Fruit fly (Drosophila melanogaster) whole organism, prepupa: ENCODE results near the gene CG4607.

Source experiments
- CG10631 ChIP-seq: fragments of 200-800 bp; sonication (Bioruptor generic); optimal IDR thresholded peaks from 2 replicates; lab custom pipeline; 2016; ENCODE audit warnings: missing biosample characterization, missing genetic modification characterization
- CG11294 ChIP-seq: fragments of 200-800 bp; sonication (Bioruptor generic); IDR thresholded peaks from 2 replicates; pipeline ENCODE4 v1.3.6; 2022; ENCODE audit warnings: missing biosample characterization, missing genetic modification characterization
- CG16779 ChIP-seq: fragments of 200-800 bp; sonication (Bioruptor generic); optimal IDR thresholded peaks from 3 replicates; lab custom pipeline; 2017; ENCODE audit warnings: missing biosample characterization, mild to moderate bottlenecking, missing genetic modification characterization
- CG3032 ChIP-seq: fragments of 200-800 bp; optimal IDR thresholded peaks from 2 replicates; lab custom pipeline; 2019; ENCODE audit warnings: missing biosample characterization, mild to moderate bottlenecking, missing genetic modification characterization, moderate library complexity
- CG31627 ChIP-seq: fragments of 200-800 bp; sonication (Bioruptor generic); optimal IDR thresholded peaks from 3 replicates; lab custom pipeline; 2016; ENCODE audit warnings: missing biosample characterization, missing genetic modification characterization
- CG34406 ChIP-seq: fragments of 200-800 bp; sonication (Bioruptor generic); optimal IDR thresholded peaks from 3 replicates; lab custom pipeline; 2016; ENCODE audit warnings: missing biosample characterization, missing genetic modification characterization
- CG3919 ChIP-seq: fragments of 200-800 bp; sonication (Bioruptor generic); optimal IDR thresholded peaks from 3 replicates; lab custom pipeline; 2016; ENCODE audit warnings: missing biosample characterization, missing genetic modification characterization
- CG4318 ChIP-seq: fragments of 200-800 bp; sonication (Bioruptor generic); optimal IDR thresholded peaks from 3 replicates; lab custom pipeline; 2017; ENCODE audit warnings: missing biosample characterization, mild to moderate bottlenecking, missing genetic modification characterization
- CG6792 ChIP-seq: fragments of 200-800 bp; sonication (Bioruptor generic); optimal IDR thresholded peaks from 3 replicates; lab custom pipeline; 2016; ENCODE audit warnings: missing biosample characterization, missing genetic modification characterization
- CG6808 ChIP-seq: fragments of 200-800 bp; sonication (Bioruptor generic); optimal IDR thresholded peaks from 3 replicates; lab custom pipeline; 2017; ENCODE audit warnings: missing biosample characterization, missing genetic modification characterization, mild to moderate bottlenecking, moderate library complexity, missing genetic modification reagents
- CG8319 ChIP-seq: fragments of 200-800 bp; sonication (Bioruptor generic); optimal IDR thresholded peaks from 3 replicates; lab custom pipeline; 2016; ENCODE audit warnings: missing biosample characterization, missing genetic modification characterization
- CG8632 ChIP-seq: fragments of 200-800 bp; sonication (Bioruptor generic); optimal IDR thresholded peaks from 3 replicates; lab custom pipeline; 2016; ENCODE audit warnings: missing biosample characterization, missing genetic modification characterization
- Eip78C ChIP-seq: fragments of 200-800 bp; sonication (Bioruptor generic); peaks from one replicate; lab custom pipeline; 2016; ENCODE audit warnings: missing biosample characterization, missing genetic modification characterization
- Eip93F ChIP-seq: fragments of 200-800 bp; sonication (Bioruptor generic); optimal IDR thresholded peaks from 2 replicates; lab custom pipeline; 2016; ENCODE audit warnings: missing biosample characterization, mild to moderate bottlenecking, missing genetic modification characterization
- Ets21C ChIP-seq: fragments of 200-800 bp; sonication (Bioruptor generic); optimal IDR thresholded peaks from 3 replicates; lab custom pipeline; 2016; ENCODE audit warnings: missing biosample characterization, missing genetic modification characterization
- Ets96B ChIP-seq: fragments of 200-800 bp; optimal IDR thresholded peaks from 2 replicates; lab custom pipeline; 2019; ENCODE audit warnings: missing biosample characterization, mild to moderate bottlenecking, missing genetic modification characterization, moderate library complexity
- Gug ChIP-seq: fragments of 200-800 bp; sonication (Bioruptor generic); IDR thresholded peaks from 2 replicates; pipeline ENCODE4 v1.3.6; 2022; ENCODE audit warnings: missing biosample characterization, missing genetic modification characterization
- Hr38 ChIP-seq: sonication (Bioruptor generic); optimal IDR thresholded peaks from 2 replicates; lab custom pipeline; 2016; ENCODE audit warnings: missing biosample characterization, missing genetic modification characterization
- Hr39 ChIP-seq: fragments of 200-800 bp; sonication (Bioruptor generic); optimal IDR thresholded peaks from 2 replicates; lab custom pipeline; 2016; ENCODE audit warnings: missing biosample characterization, missing genetic modification characterization
- Hr4 ChIP-seq: fragments of 200-800 bp; sonication (Bioruptor generic); optimal IDR thresholded peaks from 3 replicates; lab custom pipeline; 2016; ENCODE audit warnings: missing biosample characterization, missing genetic modification characterization
- Lpt ChIP-seq: fragments of 200-800 bp; sonication (Bioruptor generic); optimal IDR thresholded peaks from 3 replicates; lab custom pipeline; 2016; ENCODE audit warnings: missing biosample characterization, missing genetic modification characterization
- Met ChIP-seq: fragments of 200-800 bp; sonication (Bioruptor generic); optimal IDR thresholded peaks from 3 replicates; lab custom pipeline; 2016; ENCODE audit warnings: missing biosample characterization, missing genetic modification characterization
- Smox ChIP-seq: fragments of 200-800 bp; sonication (Bioruptor generic); optimal IDR thresholded peaks from 3 replicates; lab custom pipeline; 2016; ENCODE audit warnings: missing biosample characterization, missing genetic modification characterization
- Sox14 ChIP-seq: fragments of 200-800 bp; sonication (Bioruptor generic); optimal IDR thresholded peaks from 3 replicates; lab custom pipeline; 2016; ENCODE audit warnings: missing biosample characterization, missing genetic modification characterization
- Sox15 ChIP-seq: fragments of 200-800 bp; sonication (Bioruptor generic); optimal IDR thresholded peaks from 3 replicates; lab custom pipeline; 2016; ENCODE audit warnings: missing biosample characterization, missing genetic modification characterization
- acj6 ChIP-seq: fragments of 200-800 bp; sonication (Bioruptor generic); optimal IDR thresholded peaks from 3 replicates; lab custom pipeline; 2016; ENCODE audit warnings: missing biosample characterization, missing genetic modification characterization
- cyc ChIP-seq: fragments of 200-800 bp; sonication (Bioruptor generic); optimal IDR thresholded peaks from 3 replicates; lab custom pipeline; 2016; ENCODE audit warnings: missing biosample characterization, missing genetic modification characterization
- dac ChIP-seq: fragments of 200-800 bp; sonication (Bioruptor generic); optimal IDR thresholded peaks from 2 replicates; lab custom pipeline; 2017; ENCODE audit warnings: missing biosample characterization, mild to moderate bottlenecking, missing genetic modification characterization
- dsx ChIP-seq: fragments of 200-800 bp; optimal IDR thresholded peaks from 3 replicates; lab custom pipeline; 2019; ENCODE audit warnings: missing biosample characterization, mild to moderate bottlenecking, missing genetic modification characterization, moderate library complexity; ENCODE audit not compliant: poor library complexity, severe bottlenecking
- eg ChIP-seq: fragments of 200-800 bp; sonication (Bioruptor generic); IDR thresholded peaks from 3 replicates; pipeline ENCODE4 v1.3.6; 2022; ENCODE audit warnings: missing biosample characterization, missing genetic modification characterization
- esn ChIP-seq: fragments of 200-800 bp; sonication (Bioruptor generic); optimal IDR thresholded peaks from 2 replicates; lab custom pipeline; 2016; ENCODE audit warnings: missing biosample characterization, mild to moderate bottlenecking, missing genetic modification characterization, moderate library complexity
- fkh ChIP-seq: fragments of 200-800 bp; sonication (Bioruptor generic); optimal IDR thresholded peaks from 3 replicates; lab custom pipeline; 2017; ENCODE audit warnings: missing biosample characterization, mild to moderate bottlenecking, missing genetic modification characterization, moderate library complexity
- lz ChIP-seq: fragments of 200-800 bp; sonication (Bioruptor generic); optimal IDR thresholded peaks from 3 replicates; lab custom pipeline; 2016; ENCODE audit warnings: missing biosample characterization, missing genetic modification characterization
- pdm3 ChIP-seq: fragments of 200-800 bp; sonication (Bioruptor generic); optimal IDR thresholded peaks from 3 replicates; lab custom pipeline; 2016; ENCODE audit warnings: missing biosample characterization, missing genetic modification characterization
- salr ChIP-seq, 2 experiments: fragments of 200-800 bp; sonication (Bioruptor generic); optimal IDR thresholded peaks; 3 replicates each; lab custom pipeline; 2016 to 2018; ENCODE audit warnings: missing biosample characterization in 2 of 2, missing genetic modification characterization in 2 of 2, mild to moderate bottlenecking in 1 of 2
- spab ChIP-seq: fragments of 200-800 bp; sonication (Bioruptor generic); optimal IDR thresholded peaks from 2 replicates; lab custom pipeline; 2017; ENCODE audit warnings: missing biosample characterization, mild to moderate bottlenecking, missing genetic modification characterization, missing genetic modification reagents
- ss ChIP-seq, 2 experiments: fragments of 200-800 bp; sonication (Bioruptor generic); optimal IDR thresholded peaks; 2 replicates in 1 of 2; 3 replicates in 1 of 2; lab custom pipeline; 2017 to 2018; ENCODE audit warnings: mild to moderate bottlenecking in 2 of 2, missing biosample characterization in 2 of 2, missing genetic modification characterization in 2 of 2, moderate library complexity in 1 of 2
- svp ChIP-seq: fragments of 200-800 bp; sonication (Bioruptor generic); peaks from one replicate; lab custom pipeline; 2016; ENCODE audit warnings: missing biosample characterization, missing genetic modification characterization
- topi ChIP-seq: fragments of 200-800 bp; sonication (Bioruptor generic); optimal IDR thresholded peaks from 3 replicates; lab custom pipeline; 2016; ENCODE audit warnings: missing biosample characterization, missing genetic modification characterization
- vri ChIP-seq: fragments of 200-800 bp; sonication (Bioruptor generic); optimal IDR thresholded peaks from 3 replicates; lab custom pipeline; 2016; ENCODE audit warnings: missing biosample characterization, mild to moderate bottlenecking, missing genetic modification characterization

Gene CG4607

DNA sequence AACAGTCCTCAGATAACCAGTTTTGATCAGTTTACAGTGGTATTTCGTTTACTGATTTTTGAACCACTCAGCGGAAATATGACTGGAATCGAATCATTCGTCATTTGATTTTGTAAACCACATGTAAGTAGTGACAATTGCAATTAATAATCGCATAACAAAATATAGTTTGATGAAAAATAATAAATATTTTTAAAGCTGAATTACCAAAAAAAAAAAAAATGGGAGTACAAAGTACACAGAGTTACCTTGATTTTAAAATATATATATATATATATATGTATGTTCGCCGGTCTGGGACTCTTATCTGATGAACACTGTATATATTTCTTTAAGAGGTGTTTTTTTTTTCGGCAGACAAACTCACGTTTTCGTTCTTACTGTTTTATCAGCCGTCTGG, 2.0 kb upstream of the CG4607 start:
- TF ChIP-seq svp (GFP tag; lab: Kevin White, UChicago) = peak; percentile 50
- peak; percentile 4 for TF ChIP-seq esn (GFP tag; lab: Kevin White, UChicago)
- TF ChIP-seq dac (GFP tag; lab: Kevin White, UChicago) = no peak
- TF ChIP-seq spab (GFP tag; lab: Kevin White, UChicago) = no peak
- peak; percentile 6 to 73 for TF ChIP-seq ss (GFP tag; optimal IDR thresholded peaks at IDR 0.05; lab: Kevin White, UChicago)
- TF ChIP-seq Hr38 (GFP tag; lab: Kevin White, UChicago) = no peak
- no peak for TF ChIP-seq dsx (GFP tag; lab: Kevin White, UChicago)
- TF ChIP-seq CG6808 (GFP tag; lab: Kevin White, UChicago) = no peak
- peak; percentile 17 for TF ChIP-seq topi
- TF ChIP-seq Ets21C (GFP tag; lab: Kevin White, UChicago) = no peak
- peak; percentile 17 for TF ChIP-seq Met (GFP tag; lab: Kevin White, UChicago)
- TF ChIP-seq cyc (GFP tag; lab: Kevin White, UChicago) = no peak
- peak; percentile 9 for TF ChIP-seq CG6792 (GFP tag; lab: Kevin White, UChicago)
- TF ChIP-seq Sox14 (GFP tag; lab: Kevin White, UChicago) = no peak
- TF ChIP-seq CG3032 (tag; lab: Kevin White, UChicago) = no peak
- no peak for TF ChIP-seq fkh (GFP tag; lab: Kevin White, UChicago)
- TF ChIP-seq lz (GFP tag; lab: Kevin White, UChicago) = peak; percentile 0
- no peak for TF ChIP-seq Hr4 (GFP tag; lab: Kevin White, UChicago)
- TF ChIP-seq CG11294 (GFP tag; lab: Robert Waterston, UW) = no peak
- no peak for TF ChIP-seq Sox15 (GFP tag; lab: Kevin White, UChicago)
- TF ChIP-seq Hr39 = no peak
- peak; percentile 18 for TF ChIP-seq CG8632
- no peak for TF ChIP-seq Lpt (GFP tag; lab: Kevin White, UChicago)
- TF ChIP-seq CG34406 = peak; percentile 2
- no peak for TF ChIP-seq CG16779
- TF ChIP-seq Gug = no peak
- no peak for TF ChIP-seq CG4318 (GFP tag; lab: Kevin White, UChicago)
- no peak for TF ChIP-seq eg
- TF ChIP-seq CG8319 = no peak
- peak; percentile 69 for TF ChIP-seq Eip78C (GFP tag; lab: Kevin White, UChicago)
- TF ChIP-seq Eip93F (GFP tag; lab: Kevin White, UChicago) = no peak
- TF ChIP-seq acj6 = peak; percentile 13
- TF ChIP-seq CG10631 (GFP tag; lab: Kevin White, UChicago) = no peak
- peak; percentile 6 for TF ChIP-seq pdm3
- no peak for TF ChIP-seq CG31627 (GFP tag; lab: Kevin White, UChicago)
- no peak for TF ChIP-seq Ets96B
- TF ChIP-seq Smox (GFP tag; lab: Kevin White, UChicago) = peak; percentile 14
- no peak for TF ChIP-seq vri (GFP tag; lab: Kevin White, UChicago)
- TF ChIP-seq CG3919 = peak; percentile 1

DNA sequence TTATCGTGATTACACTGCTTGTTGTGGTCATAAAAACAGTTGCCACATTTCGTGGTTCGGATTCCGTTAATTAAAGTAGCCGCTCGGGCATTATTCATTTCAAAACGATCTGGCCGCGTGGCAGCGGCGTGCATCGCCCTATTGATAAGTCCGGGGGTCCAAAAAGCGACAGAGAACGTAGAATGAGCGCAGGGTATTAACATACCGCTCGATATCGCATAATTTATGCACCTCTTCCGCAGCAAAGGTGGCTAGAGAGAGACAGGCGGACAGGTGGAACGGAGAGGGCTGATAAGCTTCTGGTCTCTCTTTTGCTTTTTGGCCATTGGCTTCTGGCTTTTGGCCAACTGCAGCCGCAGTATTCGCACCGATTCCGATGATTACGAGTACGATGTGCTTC, 1.1 kb upstream of the CG4607 start:
- TF ChIP-seq Eip78C (GFP tag; lab: Kevin White, UChicago) (peak; percentile 46), vri (GFP tag; lab: Kevin White, UChicago) (peak; percentile 10), salr (GFP tag; optimal IDR thresholded peaks at IDR 0.05; lab: Kevin White, UChicago) (no peak)

DNA sequence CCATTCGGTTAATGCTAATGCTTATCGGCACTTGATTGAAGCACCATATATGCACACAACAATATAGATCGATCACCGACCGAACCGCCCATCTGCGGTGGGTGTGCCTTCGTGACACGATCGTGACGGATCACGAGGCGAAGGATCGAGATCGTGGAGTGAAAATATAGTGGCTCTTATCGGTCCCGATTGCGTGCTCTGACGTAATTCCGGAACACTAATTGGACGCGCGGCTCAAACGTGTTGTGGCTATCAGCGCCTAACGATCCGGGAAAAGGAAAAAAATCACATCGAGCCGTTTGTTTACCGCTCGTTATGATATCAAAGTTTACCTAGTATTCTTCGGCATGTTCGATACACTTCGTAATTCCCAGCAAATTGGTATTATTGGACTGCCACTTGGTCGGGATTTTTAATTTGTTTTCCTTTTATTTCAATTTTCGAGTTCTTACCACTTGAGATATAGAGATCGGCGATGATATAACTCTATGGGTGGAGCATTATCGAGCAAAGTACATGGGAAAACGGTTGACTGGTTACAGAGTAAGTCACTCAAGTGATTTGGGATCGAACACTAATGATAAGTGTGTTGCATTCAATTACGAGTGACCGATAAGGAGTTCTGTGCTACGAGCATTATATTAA, 4.1 kb downstream of the CG4607 start:
- TF ChIP-seq ss (GFP tag; optimal IDR thresholded peaks at IDR 0.05; lab: Kevin White, UChicago) (no peak), vri (GFP tag; lab: Kevin White, UChicago) (peak; percentile 22)
